Worm (Caenorhabditis elegans) whole organism, L4/young adult: ENCODE data around the gene pkc-1.

Experiments used
- W03F9.2 ChIP-seq: fragments of 150-350 bp; optimal IDR thresholded peaks from 2 replicates; lab custom pipeline; 2014; ENCODE audit warnings: missing biosample characterization, missing genetic modification characterization
- him-1 ChIP-seq: sonication (generic microtip); optimal IDR thresholded peaks from 2 replicates; lab custom pipeline; 2016; ENCODE audit warnings: missing genotype, missing genetic modification reagents, missing genetic modification characterization, missing compliant biosample characterization

DNA sequence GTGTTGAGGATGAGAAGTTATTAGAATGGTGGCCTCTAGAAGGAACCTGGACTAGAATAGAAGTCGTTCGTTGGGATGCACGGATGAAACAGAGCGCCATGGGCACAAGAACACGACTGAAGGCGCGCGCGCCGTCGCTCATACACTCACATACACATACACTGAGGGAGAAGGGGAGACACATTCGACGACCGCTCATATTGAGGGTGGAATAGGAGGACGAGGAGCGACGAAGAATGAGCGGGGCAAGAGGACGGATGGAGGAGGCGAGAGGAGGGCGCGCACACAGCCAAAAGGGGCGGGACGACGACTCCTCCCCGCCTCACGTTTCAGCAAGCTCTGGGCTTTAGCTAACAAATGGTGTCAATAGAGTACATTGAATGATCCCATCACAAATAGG, 6.8 kb upstream of the pkc-1 start:
- TF ChIP-seq him-1 (peak; percentile 60), W03F9.2 (no peak)
